Fruit fly (Drosophila melanogaster) whole organism, embryonic: ENCODE data around the gene CG14142.

ENCODE experiments used
- Aef1 ChIP-seq: fragments of 200-800 bp; sonication (Bioruptor generic); IDR thresholded peaks from 3 replicates; pipeline ENCODE4 v1.3.6; 2022; ENCODE audit warnings: missing biosample characterization, missing genetic modification characterization
- CG1024 ChIP-seq: fragments of 200-800 bp; sonication (Bioruptor generic); IDR thresholded peaks from 2 replicates; pipeline ENCODE4 v1.3.6; 2022; ENCODE audit warnings: missing biosample characterization, missing genetic modification characterization
- CG10267 ChIP-seq: fragments of 200-800 bp; sonication (Bioruptor generic); optimal IDR thresholded peaks from 2 replicates; lab custom pipeline; 2018; ENCODE audit warnings: missing biosample characterization, mild to moderate bottlenecking, missing genetic modification characterization, moderate library complexity
- CG10543 ChIP-seq: fragments of 200-800 bp; sonication (Bioruptor generic); optimal IDR thresholded peaks from 3 replicates; lab custom pipeline; 2017; ENCODE audit warnings: missing biosample characterization, mild to moderate bottlenecking, missing genetic modification characterization, moderate library complexity
- CG11085 ChIP-seq: fragments of 200-800 bp; sonication (Bioruptor generic); IDR thresholded peaks from 2 replicates; pipeline ENCODE4 v1.3.6; 2022; ENCODE audit warnings: missing biosample characterization, missing genetic modification characterization
- CG12104 ChIP-seq: fragments of 200-800 bp; sonication (Bioruptor generic); optimal IDR thresholded peaks from 3 replicates; lab custom pipeline; 2016; ENCODE audit warnings: missing biosample characterization, missing genetic modification characterization
- CG12299 ChIP-seq: fragments of 200-800 bp; sonication (Bioruptor generic); optimal IDR thresholded peaks from 2 replicates; lab custom pipeline; 2018; ENCODE audit warnings: missing biosample characterization, mild to moderate bottlenecking, missing genetic modification characterization
- CG12942 ChIP-seq: fragments of 200-800 bp; sonication (Bioruptor generic); optimal IDR thresholded peaks from 3 replicates; lab custom pipeline; 2016; ENCODE audit warnings: missing biosample characterization, missing genetic modification characterization
- CG15073 ChIP-seq: fragments of 200-800 bp; sonication (Bioruptor generic); optimal IDR thresholded peaks from 2 replicates; lab custom pipeline; 2016; ENCODE audit warnings: missing biosample characterization, missing genetic modification characterization
- CG15514 ChIP-seq: fragments of 200-800 bp; sonication (Bioruptor generic); optimal IDR thresholded peaks from 3 replicates; lab custom pipeline; 2017; ENCODE audit warnings: missing biosample characterization, missing genetic modification characterization, mild to moderate bottlenecking, moderate library complexity, missing genetic modification reagents
- CG15601 ChIP-seq: fragments of 200-800 bp; sonication (Bioruptor generic); optimal IDR thresholded peaks from 3 replicates; lab custom pipeline; 2019; ENCODE audit warnings: missing biosample characterization, mild to moderate bottlenecking, missing genetic modification characterization, moderate library complexity
- CG17186 ChIP-seq: fragments of 200-800 bp; sonication (Bioruptor generic); optimal IDR thresholded peaks from 3 replicates; lab custom pipeline; 2017; ENCODE audit warnings: missing biosample characterization, missing genetic modification reagents, missing genetic modification characterization
- CG17359 ChIP-seq: fragments of 200-800 bp; sonication (Bioruptor generic); optimal IDR thresholded peaks from 3 replicates; lab custom pipeline; 2018; ENCODE audit warnings: missing biosample characterization, mild to moderate bottlenecking, missing genetic modification characterization, moderate library complexity
- CG18011 ChIP-seq: fragments of 200-800 bp; sonication (Bioruptor generic); optimal IDR thresholded peaks from 2 replicates; lab custom pipeline; 2017; ENCODE audit warnings: missing biosample characterization, missing genetic modification characterization, mild to moderate bottlenecking, moderate library complexity, missing genotype
- CG18262 ChIP-seq: fragments of 200-800 bp; optimal IDR thresholded peaks from 3 replicates; lab custom pipeline; 2019; ENCODE audit warnings: missing biosample characterization, mild to moderate bottlenecking, missing genetic modification characterization, moderate library complexity
- CG2202 ChIP-seq: fragments of 200-800 bp; sonication (Bioruptor generic); optimal IDR thresholded peaks from 2 replicates; lab custom pipeline; 2018; ENCODE audit warnings: missing biosample characterization, mild to moderate bottlenecking, missing genetic modification characterization
- CG33557 ChIP-seq: fragments of 200-800 bp; sonication (Bioruptor generic); optimal IDR thresholded peaks from 2 replicates; lab custom pipeline; 2019; ENCODE audit warnings: missing biosample characterization, mild to moderate bottlenecking, missing genetic modification characterization, moderate library complexity
- CG3407 ChIP-seq: fragments of 200-800 bp; sonication (Bioruptor generic); optimal IDR thresholded peaks from 2 replicates; lab custom pipeline; 2018; ENCODE audit warnings: missing biosample characterization, mild to moderate bottlenecking, missing genetic modification characterization
- CG42726 ChIP-seq: fragments of 200-800 bp; sonication (Bioruptor generic); IDR thresholded peaks from 2 replicates; pipeline ENCODE4 v1.3.6; 2022; ENCODE audit warnings: missing biosample characterization, missing genetic modification characterization; ENCODE audit not compliant: partially characterized antibody
- CG4404 ChIP-seq: fragments of 200-800 bp; sonication (Bioruptor generic); IDR thresholded peaks from 2 replicates; pipeline ENCODE4 v1.3.6; 2022; ENCODE audit warnings: missing biosample characterization, missing genetic modification characterization
- CG4617 ChIP-seq: fragments of 200-800 bp; sonication (Bioruptor generic); optimal IDR thresholded peaks from 3 replicates; lab custom pipeline; 2016; ENCODE audit warnings: missing biosample characterization, missing genetic modification characterization, borderline replicate concordance
- CG4820 ChIP-seq: fragments of 200-800 bp; sonication (Bioruptor generic); optimal IDR thresholded peaks from 3 replicates; lab custom pipeline; 2016; ENCODE audit warnings: missing biosample characterization, missing genetic modification characterization
- CG4854 ChIP-seq: fragments of 200-800 bp; sonication (Bioruptor generic); optimal IDR thresholded peaks from 2 replicates; lab custom pipeline; 2016; ENCODE audit warnings: missing biosample characterization, missing genetic modification characterization, inconsistent platforms
- CG7556 ChIP-seq: fragments of 200-800 bp; sonication (Bioruptor generic); optimal IDR thresholded peaks from 2 replicates; lab custom pipeline; 2017; ENCODE audit warnings: missing biosample characterization, mild to moderate bottlenecking, missing genetic modification characterization
- CG7839 ChIP-seq: fragments of 200-800 bp; sonication (Bioruptor generic); optimal IDR thresholded peaks from 3 replicates; lab custom pipeline; 2018; ENCODE audit warnings: missing biosample characterization, mild to moderate bottlenecking, missing genetic modification characterization, moderate library complexity
- CG9437 ChIP-seq: fragments of 200-800 bp; sonication (Bioruptor generic); optimal IDR thresholded peaks from 2 replicates; lab custom pipeline; 2018; ENCODE audit warnings: missing biosample characterization, mild to moderate bottlenecking, missing genetic modification characterization
- CG9797 ChIP-seq: fragments of 200-800 bp; sonication (Bioruptor generic); optimal IDR thresholded peaks from 3 replicates; lab custom pipeline; 2018; ENCODE audit warnings: missing biosample characterization, mild to moderate bottlenecking, missing genetic modification characterization
- CG9817 ChIP-seq: fragments of 200-800 bp; sonication (Bioruptor generic); optimal IDR thresholded peaks from 2 replicates; lab custom pipeline; 2018; ENCODE audit warnings: missing biosample characterization, mild to moderate bottlenecking, missing genetic modification characterization, moderate library complexity
- Camta ChIP-seq: fragments of 200-800 bp; sonication (Bioruptor generic); optimal IDR thresholded peaks from 2 replicates; lab custom pipeline; 2016; ENCODE audit warnings: missing biosample characterization, missing genetic modification characterization
- D19B ChIP-seq: fragments of 200-800 bp; sonication (Bioruptor generic); optimal IDR thresholded peaks from 2 replicates; lab custom pipeline; 2017; ENCODE audit warnings: missing biosample characterization, mild to moderate bottlenecking, missing genetic modification characterization
- Dad ChIP-seq: fragments of 200-800 bp; sonication (Bioruptor generic); optimal IDR thresholded peaks from 3 replicates; lab custom pipeline; 2016; ENCODE audit warnings: missing biosample characterization, missing genetic modification characterization
- Dip2 ChIP-seq: fragments of 200-800 bp; sonication (Bioruptor generic); IDR thresholded peaks from 2 replicates; pipeline ENCODE4 v1.3.6; 2022; ENCODE audit warnings: missing biosample characterization, missing genetic modification characterization
- Dip3 ChIP-seq: fragments of 200-800 bp; sonication (Bioruptor generic); optimal IDR thresholded peaks from 3 replicates; lab custom pipeline; 2016; ENCODE audit warnings: missing biosample characterization, missing genetic modification characterization
- HLH4C ChIP-seq: fragments of 200-800 bp; sonication (Bioruptor generic); IDR thresholded peaks from 3 replicates; pipeline ENCODE4 v1.3.6; 2022; ENCODE audit warnings: missing biosample characterization, missing genetic modification characterization; ENCODE audit not compliant: partially characterized antibody
- HLH54F ChIP-seq: fragments of 200-800 bp; sonication (Bioruptor generic); optimal IDR thresholded peaks from 3 replicates; lab custom pipeline; 2016; ENCODE audit warnings: missing biosample characterization, missing genetic modification characterization
- PHDP ChIP-seq: fragments of 200-800 bp; sonication (Bioruptor generic); optimal IDR thresholded peaks from 3 replicates; lab custom pipeline; 2018; ENCODE audit warnings: missing biosample characterization, mild to moderate bottlenecking, missing genetic modification characterization, moderate library complexity
- ara ChIP-seq: fragments of 200-800 bp; sonication (Bioruptor generic); IDR thresholded peaks from 2 replicates; pipeline ENCODE4 v1.3.6; 2022; ENCODE audit warnings: missing biosample characterization, missing genetic modification characterization
- crol ChIP-seq: fragments of 200-800 bp; sonication (Bioruptor generic); IDR thresholded peaks from 2 replicates; pipeline ENCODE4 v1.3.6; 2022; ENCODE audit warnings: missing biosample characterization, missing genetic modification characterization
- fd96Cb ChIP-seq: fragments of 200-800 bp; sonication (Bioruptor generic); optimal IDR thresholded peaks from 2 replicates; lab custom pipeline; 2018; ENCODE audit warnings: missing biosample characterization, mild to moderate bottlenecking, missing genetic modification characterization, moderate library complexity
- hkb ChIP-seq, 2 experiments: fragments of 200-800 bp in 1 of 2; fragments of >200 bp in 1 of 2; sonication (Bioruptor generic) in 1 of 2; IDR thresholded peaks in 1 of 2; optimal IDR thresholded peaks in 1 of 2; 2 replicates each; pipeline versions ENCODE4 v1.3.6 to Lab custom; 2017 to 2022; ENCODE audit warnings: missing biosample characterization in 1 of 2, missing genetic modification characterization in 1 of 2
- jing ChIP-seq: fragments of 200-800 bp; sonication (Bioruptor generic); optimal IDR thresholded peaks from 2 replicates; lab custom pipeline; 2018; ENCODE audit warnings: missing biosample characterization, mild to moderate bottlenecking, missing genetic modification characterization
- kah ChIP-seq: fragments of 200-800 bp; sonication (Bioruptor generic); optimal IDR thresholded peaks from 2 replicates; lab custom pipeline; 2018; ENCODE audit warnings: missing biosample characterization, mild to moderate bottlenecking, missing genetic modification characterization
- nom ChIP-seq: fragments of 200-800 bp; sonication (Bioruptor generic); optimal IDR thresholded peaks from 2 replicates; lab custom pipeline; 2017; ENCODE audit warnings: missing biosample characterization, missing genetic modification characterization, mild to moderate bottlenecking, moderate library complexity, missing genetic modification reagents
- ranshi ChIP-seq: fragments of 200-800 bp; sonication (Bioruptor generic); IDR thresholded peaks from 2 replicates; pipeline ENCODE4 v1.3.6; 2022; ENCODE audit warnings: missing biosample characterization, missing genetic modification characterization
- sc ChIP-seq, 3 experiments: fragments of >200 bp in 2 of 3; fragments of 200-800 bp in 1 of 3; sonication (Bioruptor generic) in 1 of 3; optimal IDR thresholded peaks; 2 replicates in 2 of 3; 3 replicates in 1 of 3; lab custom pipeline; 2017; ENCODE audit warnings: mild to moderate bottlenecking in 1 of 3, missing biosample characterization in 1 of 3, missing genetic modification characterization in 1 of 3, missing genetic modification reagents in 1 of 3
- sd ChIP-seq: fragments of 200-800 bp; sonication (Bioruptor generic); optimal IDR thresholded peaks from 3 replicates; lab custom pipeline; 2018; ENCODE audit warnings: missing biosample characterization, mild to moderate bottlenecking, missing genetic modification characterization, moderate library complexity
- sim ChIP-seq: fragments of 200-800 bp; sonication (Bioruptor generic); IDR thresholded peaks from 2 replicates; pipeline ENCODE4 v1.3.6; 2022; ENCODE audit warnings: missing biosample characterization, missing genetic modification characterization
- slp2 ChIP-seq: fragments of 200-800 bp; sonication (Bioruptor generic); optimal IDR thresholded peaks from 2 replicates; lab custom pipeline; 2016; ENCODE audit warnings: missing biosample characterization, missing genetic modification characterization
- wek ChIP-seq: fragments of 200-800 bp; sonication (Bioruptor generic); optimal IDR thresholded peaks from 3 replicates; lab custom pipeline; 2018; ENCODE audit warnings: missing biosample characterization, mild to moderate bottlenecking, missing genetic modification characterization, moderate library complexity

Gene CG14142

dm6 chr3L:11210517-11210916 lies 37.2 kb downstream of the CG14142 start, which contains the start of the genes Ube3a and CG7600 (continued):
- TF ChIP-seq CG15601 (tag; lab: Kevin White, UChicago) (peak; percentile 56), Dad (peak; percentile 11), CG9817 (tag; lab: Kevin White, UChicago) (peak; percentile 7), CG10543 (GFP tag; lab: Kevin White, UChicago) (peak; percentile 53), CG7556 (peak; percentile 25), nom (GFP tag; lab: Kevin White, UChicago) (peak; percentile 16), hkb (optimal IDR thresholded peaks at IDR 0.05; lab: Kevin White, UChicago) (no peak), hkb (GFP tag; IDR thresholded peaks at IDR 0.05; lab: Robert Waterston, UW) (peak; percentile 34; the same call in 1 of the 2 replicates), jing (GFP tag; lab: Kevin White, UChicago) (no peak), CG33557 (GFP tag; lab: Kevin White, UChicago) (peak; percentile 55), CG15514 (GFP tag; lab: Kevin White, UChicago) (peak; percentile 95), sd (tag; lab: Kevin White, UChicago) (peak; percentile 84), CG12942 (GFP tag; lab: Kevin White, UChicago) (no peak), sim (GFP tag; lab: Robert Waterston, UW) (peak; percentile 18; the same call in 1 of the 2 replicates), CG3407 (no peak), Camta (GFP tag; lab: Kevin White, UChicago) (no peak), CG4854 (peak; percentile 25), CG2202 (tag; lab: Kevin White, UChicago) (peak; percentile 34), CG10267 (tag; lab: Kevin White, UChicago) (peak; percentile 99), HLH54F (GFP tag; lab: Kevin White, UChicago) (peak; percentile 24), Aef1 (GFP tag; lab: Robert Waterston, UW) (no peak), CG4820 (GFP tag; lab: Kevin White, UChicago) (peak; percentile 2), CG9797 (GFP tag; lab: Kevin White, UChicago) (peak; percentile 71), CG12299 (peak; percentile 42), D19B (GFP tag; lab: Kevin White, UChicago) (no peak), ara (GFP tag; lab: Robert Waterston, UW) (no peak), CG4404 (GFP tag; lab: Robert Waterston, UW) (no peak), CG15073 (GFP tag; lab: Kevin White, UChicago) (no peak), CG18262 (tag; lab: Kevin White, UChicago) (peak; percentile 33), wek (GFP tag; lab: Kevin White, UChicago) (no peak), CG1024 (GFP tag; lab: Robert Waterston, UW) (no peak), CG7839 (tag; lab: Kevin White, UChicago) (peak; percentile 39), PHDP (tag; lab: Kevin White, UChicago) (peak; percentile 48), Dip2 (GFP tag; lab: Robert Waterston, UW) (no peak), CG9437 (peak; percentile 68), kah (peak; percentile 17), CG11085 (no peak; the same call in 1 of the 2 replicates), CG17186 (peak; percentile 74), fd96Cb (tag; lab: Kevin White, UChicago) (no peak), sc (optimal IDR thresholded peaks at IDR 0.05; lab: Kevin White, UChicago) (no peak), sc (GFP tag; optimal IDR thresholded peaks at IDR 0.05; lab: Kevin White, UChicago) (no peak), CG12104 (GFP tag; lab: Kevin White, UChicago) (no peak), CG17359 (tag; lab: Kevin White, UChicago) (peak; percentile 75), CG4617 (GFP tag; lab: Kevin White, UChicago) (peak; percentile 52), crol (no peak), CG18011 (GFP tag; lab: Kevin White, UChicago) (no peak), Dip3 (GFP tag; lab: Kevin White, UChicago) (peak; percentile 18), slp2 (GFP tag; lab: Kevin White, UChicago) (no peak), ranshi (GFP tag; lab: Robert Waterston, UW) (no peak), CG42726 (GFP tag; lab: Robert Waterston, UW) (peak; percentile 91; the same call in 1 of the 2 replicates), HLH4C (GFP tag; lab: Robert Waterston, UW) (peak; percentile 100)
